Fruit fly (Drosophila melanogaster): ENCODE measurements around the gene Zip71B.

dm6 chr3L:14949943-14950342 lies 42.1 kb upstream of the Zip71B start:
- TF ChIP-seq CG16779 (tag; optimal IDR thresholded peaks at IDR 0.05) (no peak), CG11762 (GFP tag; optimal IDR thresholded peaks at IDR 0.05; ENCODE audit: insufficient read depth) (no peak)

Data from whole organism, prepupa.